Worm (Caenorhabditis elegans): ENCODE results near the gene ndub-11.

Gene ndub-11

ce11 chrIV:8144341-8144740, 14.3 kb upstream of the ndub-11 start:
- no peak for TF ChIP-seq egl-27 (tag; optimal IDR thresholded peaks at IDR 0.05)
- no peak for TF ChIP-seq egl-5 (tag; optimal IDR thresholded peaks at IDR 0.05)
- no peak for TF ChIP-seq R02D3.7 (tag; optimal IDR thresholded peaks at IDR 0.05)
- no peak for TF ChIP-seq ceh-16 (tag; optimal IDR thresholded peaks at IDR 0.05)
- no peak for TF ChIP-seq nhr-11 (tag; optimal IDR thresholded peaks at IDR 0.05)
- TF ChIP-seq fkh-10 (GFP tag; optimal IDR thresholded peaks at IDR 0.05): no peak
- no peak for TF ChIP-seq nhr-77 (tag; optimal IDR thresholded peaks at IDR 0.05)
- no peak for TF ChIP-seq nhr-76 (tag; optimal IDR thresholded peaks at IDR 0.05)
- TF ChIP-seq sea-2 (GFP tag; optimal IDR thresholded peaks at IDR 0.05): no peak

ce11 chrIV:8142735-8143550, 12.9 kb upstream of the ndub-11 start, which contains the start of gene pmk-2:
Gene pmk-2 (plus strand): TSS chrIV:8143500.
- TF ChIP-seq nfya-1 (tag; optimal IDR thresholded peaks at IDR 0.05; ENCODE audit: insufficient read depth) (peak; percentile 29), ceh-9 (tag; optimal IDR thresholded peaks at IDR 0.05) (no peak), skn-1 (tag; optimal IDR thresholded peaks at IDR 0.05) (peak; percentile 14), elt-2 (tag; optimal IDR thresholded peaks at IDR 0.05) (peak; percentile 40), jun-1 (tag; optimal IDR thresholded peaks at IDR 0.05) (peak; percentile 3)

ce11 chrIV:8138984-8139383, 9.0 kb upstream of the ndub-11 start, which contains the start of gene pmk-3:
Gene pmk-3 (plus strand): TSS chrIV:8139219.
- TF ChIP-seq ceh-28 (tag; optimal IDR thresholded peaks at IDR 0.05): peak; percentile 13
- peak; percentile 54 for TF ChIP-seq nhr-23 (tag; optimal IDR thresholded peaks at IDR 0.05)
- peak; percentile 11 for TF ChIP-seq jun-1 (tag; optimal IDR thresholded peaks at IDR 0.05)
- peak; percentile 9 for TF ChIP-seq pha-4 (tag; optimal IDR thresholded peaks at IDR 0.05)
- no peak for TF ChIP-seq snpc-4 (tag; optimal IDR thresholded peaks at IDR 0.05)
- TF ChIP-seq nhr-12 (tag; optimal IDR thresholded peaks at IDR 0.05): no peak
- peak; percentile 61 for TF ChIP-seq elt-2 (tag; optimal IDR thresholded peaks at IDR 0.05)

ce11 chrIV:8136548-8136947, 6.5 kb upstream of the ndub-11 start:
- TF ChIP-seq sea-2 (GFP tag; optimal IDR thresholded peaks at IDR 0.05): no peak
- TF ChIP-seq mml-1 (tag; optimal IDR thresholded peaks at IDR 0.05): no peak
- no peak for TF ChIP-seq elt-3 (tag; optimal IDR thresholded peaks at IDR 0.05)
- TF ChIP-seq eor-1 (tag; optimal IDR thresholded peaks at IDR 0.05): no peak
- TF ChIP-seq hmg-11 (tag; optimal IDR thresholded peaks at IDR 0.05): no peak
- no peak for TF ChIP-seq R02D3.7 (tag; optimal IDR thresholded peaks at IDR 0.05)
- no peak for TF ChIP-seq fkh-10 (GFP tag; optimal IDR thresholded peaks at IDR 0.05)
- no peak for TF ChIP-seq mdl-1 (tag; optimal IDR thresholded peaks at IDR 0.05)
- TF ChIP-seq aly-2 (tag; optimal IDR thresholded peaks at IDR 0.05): no peak
- no peak for TF ChIP-seq nhr-237 (tag; optimal IDR thresholded peaks at IDR 0.05)
- TF ChIP-seq nhr-11 (tag; optimal IDR thresholded peaks at IDR 0.05): no peak
- TF ChIP-seq nhr-77 (tag; optimal IDR thresholded peaks at IDR 0.05): no peak
- no peak for TF ChIP-seq snpc-4 (tag; optimal IDR thresholded peaks at IDR 0.05)
- no peak for TF ChIP-seq elt-2 (tag; optimal IDR thresholded peaks at IDR 0.05)

- TF ChIP-seq lsy-12 (tag; optimal IDR thresholded peaks at IDR 0.05) (no peak), mdl-1 (tag; optimal IDR thresholded peaks at IDR 0.05) (no peak), nhr-76 (tag; optimal IDR thresholded peaks at IDR 0.05) (no peak), ztf-11 (tag; optimal IDR thresholded peaks at IDR 0.05) (no peak), unc-62 (GFP tag; optimal IDR thresholded peaks at IDR 0.05) (no peak), elt-1 (tag; optimal IDR thresholded peaks at IDR 0.05) (no peak), aly-2 (tag; optimal IDR thresholded peaks at IDR 0.05) (no peak), unc-39 (tag; optimal IDR thresholded peaks at IDR 0.05) (no peak), R02D3.7 (tag; optimal IDR thresholded peaks at IDR 0.05) (no peak), eor-1 (tag; optimal IDR thresholded peaks at IDR 0.05) (no peak), hmg-11 (tag; optimal IDR thresholded peaks at IDR 0.05) (peak; percentile 71), nhr-237 (tag; optimal IDR thresholded peaks at IDR 0.05) (no peak), lin-39 (tag; optimal IDR thresholded peaks at IDR 0.05) (peak; percentile 70), nhr-77 (tag; optimal IDR thresholded peaks at IDR 0.05) (no peak), ceh-28 (tag; optimal IDR thresholded peaks at IDR 0.05) (no peak), pha-4 (tag; optimal IDR thresholded peaks at IDR 0.05) (peak; percentile 75), zag-1 (tag; optimal IDR thresholded peaks at IDR 0.05) (no peak), tbx-2 (tag; optimal IDR thresholded peaks at IDR 0.05) (no peak), snpc-4 (tag; optimal IDR thresholded peaks at IDR 0.05) (peak; percentile 71), nhr-28 (tag; optimal IDR thresholded peaks at IDR 0.05) (no peak), nhr-11 (tag; optimal IDR thresholded peaks at IDR 0.05) (no peak), skn-1 (tag; optimal IDR thresholded peaks at IDR 0.05) (no peak), fkh-2 (tag; optimal IDR thresholded peaks at IDR 0.05) (no peak), elt-3 (tag; optimal IDR thresholded peaks at IDR 0.05) (no peak), ama-1 (optimal IDR thresholded peaks at IDR 0.05) (no peak), mml-1 (tag; optimal IDR thresholded peaks at IDR 0.05) (no peak), nhr-43 (tag; optimal IDR thresholded peaks at IDR 0.05; ENCODE audit: poor library complexity, severe bottlenecking) (no peak), ZK546.5 (tag; optimal IDR thresholded peaks at IDR 0.05) (no peak), sea-2 (GFP tag; optimal IDR thresholded peaks at IDR 0.05) (no peak), fos-1 (tag; optimal IDR thresholded peaks at IDR 0.05) (no peak), fkh-10 (GFP tag; optimal IDR thresholded peaks at IDR 0.05) (no peak), lin-15B (tag; optimal IDR thresholded peaks at IDR 0.05) (peak; percentile 88)
Measured at ce11 chrIV:8136005-8136512, 6.0 kb upstream of the ndub-11 start, which contains the start of the genes isp-1 and islo-1. Gene isp-1 (minus strand): TSS chrIV:8136055. Gene islo-1 (plus strand): TSS chrIV:8136389.
